Worm (Caenorhabditis elegans) whole organism, L2 larva: ENCODE data around the gene F11D11.22.
"Not testable (repeated sequence)": the region's sequence is repeated elsewhere in the genome, so short reads cannot be mapped to it uniquely, and the experiment has no call there.

Experiments
- C34F6.9 ChIP-seq: fragments of 150-350 bp; optimal IDR thresholded peaks from 2 replicates; lab custom pipeline; 2014; ENCODE audit warnings: missing biosample characterization, missing genetic modification characterization
- F13H6.1 ChIP-seq: sonication (generic microtip); optimal IDR thresholded peaks from 2 replicates; lab custom pipeline; 2016; ENCODE audit warnings: missing genetic modification characterization, missing compliant biosample characterization
- R02D3.7 ChIP-seq: fragments of 150-350 bp; optimal IDR thresholded peaks from 2 replicates; lab custom pipeline; 2014; ENCODE audit warnings: missing biosample characterization, missing genetic modification characterization
- Y55F3AM.14 ChIP-seq: fragments of 200-800 bp; sonication (Bioruptor generic); optimal IDR thresholded peaks from 2 replicates; lab custom pipeline; 2018; ENCODE audit warnings: mild to moderate bottlenecking, missing genetic modification characterization, missing compliant biosample characterization
- ZK546.5 ChIP-seq: sonication (generic microtip); optimal IDR thresholded peaks from 2 replicates; lab custom pipeline; 2017; ENCODE audit warnings: missing biosample characterization, missing genetic modification characterization
- alr-1 ChIP-seq: fragments of 150-350 bp; optimal IDR thresholded peaks from 2 replicates; lab custom pipeline; 2014; ENCODE audit warnings: missing biosample characterization, missing genetic modification characterization
- aly-2 ChIP-seq: fragments of 150-350 bp; optimal IDR thresholded peaks from 2 replicates; lab custom pipeline; 2014; ENCODE audit warnings: missing biosample characterization, missing genetic modification characterization
- ama-1 ChIP-seq: fragments of 150-350 bp; optimal IDR thresholded peaks from 2 replicates; lab custom pipeline; 2018; ENCODE audit warnings: inconsistent platforms
- ceh-16 ChIP-seq: fragments of 150-350 bp; optimal IDR thresholded peaks from 2 replicates; lab custom pipeline; 2014; ENCODE audit warnings: missing biosample characterization, missing genetic modification characterization
- ceh-82 ChIP-seq: fragments of 150-350 bp; optimal IDR thresholded peaks from 2 replicates; lab custom pipeline; 2014; ENCODE audit warnings: missing biosample characterization, missing genetic modification characterization
- crh-2 ChIP-seq: sonication (generic microtip); optimal IDR thresholded peaks from 2 replicates; lab custom pipeline; 2017; ENCODE audit warnings: missing biosample characterization, missing genetic modification characterization
- egl-27 ChIP-seq: sonication (generic microtip); optimal IDR thresholded peaks from 3 replicates; lab custom pipeline; 2017; ENCODE audit warnings: missing biosample characterization, missing genetic modification reagents, missing genetic modification characterization
- elt-1 ChIP-seq: fragments of 150-350 bp; optimal IDR thresholded peaks from 2 replicates; lab custom pipeline; 2014; ENCODE audit warnings: missing biosample characterization, missing genetic modification characterization
- fos-1 ChIP-seq: fragments of 150-350 bp; optimal IDR thresholded peaks from 2 replicates; lab custom pipeline; 2014; ENCODE audit warnings: missing biosample characterization, missing genetic modification characterization
- gmeb-1 ChIP-seq: fragments of 150-350 bp; optimal IDR thresholded peaks from 2 replicates; lab custom pipeline; 2014; ENCODE audit warnings: missing biosample characterization, missing genetic modification characterization
- lin-11 ChIP-seq: fragments of 150-350 bp; sonication (generic microtip); optimal IDR thresholded peaks from 2 replicates; lab custom pipeline; 2014; ENCODE audit warnings: missing biosample characterization, missing genetic modification characterization, inconsistent platforms, mixed read lengths
- lin-13 ChIP-seq: fragments of 150-350 bp; optimal IDR thresholded peaks from 2 replicates; lab custom pipeline; 2014; ENCODE audit warnings: missing biosample characterization, missing genetic modification reagents, missing genetic modification characterization
- lin-39 ChIP-seq: fragments of 150-350 bp; optimal IDR thresholded peaks from 2 replicates; lab custom pipeline; 2014; ENCODE audit warnings: missing biosample characterization, missing genetic modification reagents, missing genetic modification characterization
- lsy-2 ChIP-seq, 2 experiments: fragments of 150-350 bp in 1 of 2; sonication (generic microtip) in 1 of 2; optimal IDR thresholded peaks; 2 replicates each; lab custom pipeline; 2014 to 2017; ENCODE audit warnings: missing biosample characterization in 2 of 2, missing genetic modification characterization in 2 of 2
- mab-5 ChIP-seq: fragments of 150-350 bp; optimal IDR thresholded peaks from 2 replicates; lab custom pipeline; 2014; ENCODE audit warnings: missing biosample characterization, missing genetic modification characterization
- mdl-1 ChIP-seq, 2 experiments: fragments of 150-350 bp in 1 of 2; sonication (generic microtip) in 1 of 2; optimal IDR thresholded peaks; 2 replicates each; lab custom pipeline; 2017; ENCODE audit warnings: missing biosample characterization in 2 of 2, missing genetic modification characterization in 2 of 2
- nhr-10 ChIP-seq: sonication (generic microtip); optimal IDR thresholded peaks from 2 replicates; lab custom pipeline; 2017; ENCODE audit warnings: missing biosample characterization, missing genetic modification characterization
- nhr-11 ChIP-seq: fragments of 150-350 bp; optimal IDR thresholded peaks from 2 replicates; lab custom pipeline; 2014; ENCODE audit warnings: missing biosample characterization, missing genetic modification characterization
- nhr-12 ChIP-seq: fragments of 150-350 bp; optimal IDR thresholded peaks from 2 replicates; lab custom pipeline; 2014; ENCODE audit warnings: missing biosample characterization, missing genetic modification characterization
- nhr-129 ChIP-seq: fragments of 150-350 bp; optimal IDR thresholded peaks from 2 replicates; lab custom pipeline; 2014; ENCODE audit warnings: missing biosample characterization, missing genetic modification characterization
- nhr-21 ChIP-seq: fragments of 150-350 bp; optimal IDR thresholded peaks from 2 replicates; lab custom pipeline; 2014; ENCODE audit warnings: missing biosample characterization, missing genetic modification characterization
- nhr-23 ChIP-seq: fragments of 150-350 bp; optimal IDR thresholded peaks from 2 replicates; lab custom pipeline; 2014; ENCODE audit warnings: missing biosample characterization, missing genetic modification reagents, missing genetic modification characterization
- nhr-25 ChIP-seq: fragments of 150-350 bp; sonication (generic microtip); optimal IDR thresholded peaks from 3 replicates; lab custom pipeline; 2014; ENCODE audit warnings: missing biosample characterization, missing genetic modification characterization
- nhr-6 ChIP-seq: fragments of 150-350 bp; optimal IDR thresholded peaks from 2 replicates; lab custom pipeline; 2014; ENCODE audit warnings: missing biosample characterization, missing genetic modification characterization
- nhr-77 ChIP-seq: fragments of 150-350 bp; optimal IDR thresholded peaks from 2 replicates; lab custom pipeline; 2014; ENCODE audit warnings: missing biosample characterization, missing genetic modification characterization
- sem-4 ChIP-seq: fragments of 150-350 bp; optimal IDR thresholded peaks from 2 replicates; lab custom pipeline; 2014; ENCODE audit warnings: missing biosample characterization, missing genetic modification reagents, missing genetic modification characterization
- sma-3 ChIP-seq: sonication (generic microtip); optimal IDR thresholded peaks from 2 replicates; lab custom pipeline; 2016; ENCODE audit warnings: missing genetic modification reagents, missing genetic modification characterization, missing compliant biosample characterization
- sma-9 ChIP-seq, 2 experiments: fragments of 150-350 bp in 1 of 2; sonication (generic microtip) in 1 of 2; optimal IDR thresholded peaks; 2 replicates each; lab custom pipeline; 2014 to 2016; ENCODE audit warnings: missing genetic modification characterization in 2 of 2, mild to moderate bottlenecking in 1 of 2, missing biosample characterization in 1 of 2, missing compliant biosample characterization in 1 of 2, missing genetic modification reagents in 1 of 2, moderate library complexity in 1 of 2
- snpc-4 ChIP-seq: fragments of 150-350 bp; optimal IDR thresholded peaks from 2 replicates; lab custom pipeline; 2014; ENCODE audit warnings: missing biosample characterization, missing genetic modification characterization
- unc-55 ChIP-seq: fragments of 150-350 bp; sonication (generic microtip); optimal IDR thresholded peaks from 3 replicates; lab custom pipeline; 2014; ENCODE audit warnings: missing biosample characterization, missing genetic modification reagents, missing genetic modification characterization
- unc-62 ChIP-seq: fragments of 150-350 bp; optimal IDR thresholded peaks from 2 replicates; lab custom pipeline; 2014; ENCODE audit warnings: missing biosample characterization, missing genetic modification reagents, missing genetic modification characterization
- zag-1 ChIP-seq: fragments of 150-350 bp; optimal IDR thresholded peaks from 2 replicates; lab custom pipeline; 2014; ENCODE audit warnings: missing biosample characterization, missing genetic modification characterization
- ztf-1 ChIP-seq: fragments of 200-800 bp; sonication (Bioruptor generic); conservative IDR thresholded peaks from 2 replicates; pipeline ENCODE4 v1.3.6; 2022; ENCODE audit warnings: missing genetic modification characterization, missing compliant biosample characterization
- ztf-11 ChIP-seq: sonication (generic microtip); optimal IDR thresholded peaks from 2 replicates; lab custom pipeline; 2017; ENCODE audit warnings: missing biosample characterization, missing genetic modification characterization
- ztf-4 ChIP-seq: fragments of 150-350 bp; optimal IDR thresholded peaks from 2 replicates; lab custom pipeline; 2014; ENCODE audit warnings: missing biosample characterization, missing genetic modification characterization

Gene F11D11.22

ce11 chrV:18762044-18762443 is at the start of gene F11D11.22:
Gene F11D11.22 (plus strand): TSS chrV:18762344.
- TF ChIP-seq lsy-2 (tag; optimal IDR thresholded peaks at IDR 0.05; lab: Kevin White, UChicago); nhr-12 (tag; lab: Kevin White, UChicago); nhr-23 (tag; lab: Kevin White, UChicago): not testable (repeated sequence)

- peak; percentile 34 for TF ChIP-seq nhr-23 (tag; lab: Kevin White, UChicago)
- TF ChIP-seq R02D3.7 = no peak
Measured at ce11 chrV:18719412-18719811, 42.7 kb upstream of the F11D11.22 start.

- TF ChIP-seq mdl-1 (tag; optimal IDR thresholded peaks at IDR 0.05; lab: Kevin White, UChicago) (no peak), fos-1 (tag; lab: Kevin White, UChicago) (peak; percentile 91)
Measured at ce11 chrV:18719956-18720489, 42.1 kb upstream of the F11D11.22 start, which contains the start of gene Y17D7C.2. Gene Y17D7C.2 (minus strand): TSS chrV:18719987.

- TF ChIP-seq elt-1 = no peak
- no peak for TF ChIP-seq ztf-4 (tag; lab: Kevin White, UChicago)
- no peak for TF ChIP-seq lsy-2 (tag; optimal IDR thresholded peaks at IDR 0.05; lab: Kevin White, UChicago)
- no peak for TF ChIP-seq ama-1
Measured at ce11 chrV:18721873-18722272, 40.3 kb upstream of the F11D11.22 start.

ce11 chrV:18722510-18723299 is 39.4 kb upstream of the F11D11.22 start:
- TF ChIP-seq alr-1 (tag; lab: Kevin White, UChicago) = no peak
- TF ChIP-seq egl-27 (tag; lab: Kevin White, UChicago) = no peak

ce11 chrV:18723604-18724003 is 38.5 kb upstream of the F11D11.22 start:
- TF ChIP-seq ceh-16 (tag; lab: Kevin White, UChicago) = no peak
- TF ChIP-seq ceh-82 (tag; lab: Kevin White, UChicago) = peak; percentile 34
- no peak for TF ChIP-seq lin-11
- peak; percentile 76 for TF ChIP-seq unc-55
- TF ChIP-seq mab-5 (tag; lab: Kevin White, UChicago) = peak; percentile 87
- peak; percentile 83 for TF ChIP-seq nhr-129 (tag; lab: Kevin White, UChicago)
- TF ChIP-seq C34F6.9 (tag; lab: Kevin White, UChicago) = peak; percentile 93
- TF ChIP-seq elt-1 = no peak
- TF ChIP-seq R02D3.7 = no peak
- peak; percentile 89 for TF ChIP-seq F13H6.1 (tag; lab: Kevin White, UChicago)
- no peak for TF ChIP-seq nhr-10 (tag; lab: Kevin White, UChicago)
- no peak for TF ChIP-seq Y55F3AM.14 (GFP tag; lab: Kevin White, UChicago)
- no peak for TF ChIP-seq egl-27 (tag; lab: Kevin White, UChicago)
- no peak for TF ChIP-seq aly-2 (tag; lab: Kevin White, UChicago)
- TF ChIP-seq crh-2 (tag; lab: Kevin White, UChicago) = peak; percentile 89
- TF ChIP-seq lsy-2 (tag; optimal IDR thresholded peaks at IDR 0.05; lab: Kevin White, UChicago) = peak; percentile 72 to 92
- peak; percentile 70 for TF ChIP-seq fos-1 (tag; lab: Kevin White, UChicago)
- TF ChIP-seq lin-13 (GFP tag; lab: Kevin White, UChicago) = peak; percentile 79
- TF ChIP-seq mdl-1 (tag; optimal IDR thresholded peaks at IDR 0.05; lab: Kevin White, UChicago) = peak; percentile 16 to 66
- TF ChIP-seq zag-1 = peak; percentile 72
- TF ChIP-seq gmeb-1 (tag; lab: Kevin White, UChicago) = peak; percentile 85
- no peak for TF ChIP-seq sma-9 (GFP tag; optimal IDR thresholded peaks at IDR 0.05; lab: Kevin White, UChicago)
- no peak for TF ChIP-seq sma-9 (tag; optimal IDR thresholded peaks at IDR 0.05; lab: Kevin White, UChicago)
- no peak for TF ChIP-seq unc-62 (GFP tag; lab: Kevin White, UChicago)
- TF ChIP-seq sma-3 (GFP tag; lab: Kevin White, UChicago) = no peak
- peak; percentile 80 for TF ChIP-seq snpc-4 (tag; lab: Kevin White, UChicago)
- peak; percentile 67 for TF ChIP-seq nhr-6 (tag; lab: Kevin White, UChicago)
- TF ChIP-seq nhr-23 (tag; lab: Kevin White, UChicago) = no peak
- TF ChIP-seq ZK546.5 (tag; lab: Kevin White, UChicago) = no peak
- no peak for TF ChIP-seq nhr-12 (tag; lab: Kevin White, UChicago)
- TF ChIP-seq sem-4 = peak; percentile 46
- no peak for TF ChIP-seq ztf-11 (tag; lab: Kevin White, UChicago)
- no peak for TF ChIP-seq ama-1
- no peak for TF ChIP-seq nhr-11
- TF ChIP-seq ztf-1 (GFP tag; lab: Robert Waterston, UW) = no peak
- no peak for TF ChIP-seq lin-39 (tag; lab: Kevin White, UChicago)
- TF ChIP-seq ztf-4 (tag; lab: Kevin White, UChicago) = no peak
- peak; percentile 74 for TF ChIP-seq nhr-25
- no peak for TF ChIP-seq nhr-77 (tag; lab: Kevin White, UChicago)
- TF ChIP-seq nhr-21 (tag; lab: Kevin White, UChicago) = peak; percentile 58
